Fruit fly (Drosophila melanogaster): ENCODE results near the gene Gs1.
A peak's percentile ranks its signal among the peaks of the same experiment; 100 is the strongest.

Gs1 gene

dm6 chr2L:94096-94495 lies 37.8 kb upstream of the Gs1 start (continued):
- TF ChIP-seq ash1 (GFP tag; optimal IDR thresholded peaks at IDR 0.05) (no peak), hb (GFP tag; IDR thresholded peaks at IDR 0.05; ENCODE audit: partially characterized antibody) (no peak), twi (tag; optimal IDR thresholded peaks at IDR 0.05) (peak; percentile 11), CG7556 (GFP tag; optimal IDR thresholded peaks at IDR 0.05) (no peak), HmgD (GFP tag; optimal IDR thresholded peaks at IDR 0.05) (no peak), prd (optimal IDR thresholded peaks at IDR 0.05) (no peak), prd (GFP tag; IDR thresholded peaks at IDR 0.05) (no peak), TFAM (GFP tag; optimal IDR thresholded peaks at IDR 0.05) (no peak), Xbp1 (GFP tag; optimal IDR thresholded peaks at IDR 0.05) (no peak), Side (GFP tag; optimal IDR thresholded peaks at IDR 0.05) (no peak), CG4328 (GFP tag; optimal IDR thresholded peaks at IDR 0.05) (no peak), nau (GFP tag; optimal IDR thresholded peaks at IDR 0.05) (peak; percentile 70), nerfin-1 (tag; optimal IDR thresholded peaks at IDR 0.05) (no peak), CG4854 (GFP tag; optimal IDR thresholded peaks at IDR 0.05) (no peak), CG6689 (GFP tag; IDR thresholded peaks at IDR 0.05) (no peak), CrebB (tag; optimal IDR thresholded peaks at IDR 0.05) (no peak), Nf-YB (GFP tag; optimal IDR thresholded peaks at IDR 0.05) (peak; percentile 63), Oli (tag; optimal IDR thresholded peaks at IDR 0.05) (no peak), bbx (GFP tag; IDR thresholded peaks at IDR 0.05; ENCODE audit: partially characterized antibody) (peak; percentile 10; the same call in 1 of the 2 replicates)

- TF ChIP-seq CG30403 (GFP tag; optimal IDR thresholded peaks at IDR 0.05), result peak; percentile 3
- TF ChIP-seq BtbVII (GFP tag; optimal IDR thresholded peaks at IDR 0.05), result peak; percentile 14
- TF ChIP-seq oc (tag; optimal IDR thresholded peaks at IDR 0.05), result no peak
- TF ChIP-seq Dref (GFP tag; IDR thresholded peaks at IDR 0.05), result peak; percentile 72
- TF ChIP-seq Ets97D (GFP tag; optimal IDR thresholded peaks at IDR 0.05), result peak; percentile 36
- peak; percentile 39; the same call in 1 of the 2 replicates for TF ChIP-seq hbn (GFP tag; IDR thresholded peaks at IDR 0.05; ENCODE audit: partially characterized antibody)
- TF ChIP-seq sens (GFP tag), result peak; percentile 59
- TF ChIP-seq CG7271 (tag; optimal IDR thresholded peaks at IDR 0.05), result no peak
- no peak for TF ChIP-seq jing (GFP tag; optimal IDR thresholded peaks at IDR 0.05)
- peak; percentile 73 for TF ChIP-seq HLH4C (GFP tag; IDR thresholded peaks at IDR 0.05; ENCODE audit: partially characterized antibody)
- TF ChIP-seq CG17829 (tag; optimal IDR thresholded peaks at IDR 0.05), result peak; percentile 23
- no peak for TF ChIP-seq sqz (GFP tag; optimal IDR thresholded peaks at IDR 0.05)
- peak; percentile 99 for TF ChIP-seq CG15514 (GFP tag; optimal IDR thresholded peaks at IDR 0.05)
- peak; percentile 59 for TF ChIP-seq BEAF-32 (GFP tag; optimal IDR thresholded peaks at IDR 0.05)
- TF ChIP-seq Hr39 (optimal IDR thresholded peaks at IDR 0.05), result no peak
- no peak for TF ChIP-seq CG14050 (GFP tag; IDR thresholded peaks at IDR 0.05)
- no peak for TF ChIP-seq H2.0 (GFP tag; IDR thresholded peaks at IDR 0.05)
- peak; percentile 57; the same call in 2 of the 3 replicates for TF ChIP-seq CG16813 (GFP tag; IDR thresholded peaks at IDR 0.05; ENCODE audit: partially characterized antibody)
- no peak for TF ChIP-seq pum (GFP tag; optimal IDR thresholded peaks at IDR 0.05)
- TF ChIP-seq bbx (GFP tag; IDR thresholded peaks at IDR 0.05; ENCODE audit: partially characterized antibody), result peak; percentile 80
- peak; percentile 45; the same call in 1 of the 2 replicates for TF ChIP-seq vvl (GFP tag; IDR thresholded peaks at IDR 0.05)
- TF ChIP-seq wek (GFP tag; optimal IDR thresholded peaks at IDR 0.05), result peak; percentile 94
- no peak for TF ChIP-seq ase (GFP tag; IDR thresholded peaks at IDR 0.05)
- peak; percentile 20 for TF ChIP-seq sug (tag; optimal IDR thresholded peaks at IDR 0.05)
- peak; percentile 49 for TF ChIP-seq CG2120 (GFP tag; optimal IDR thresholded peaks at IDR 0.05)
- TF ChIP-seq mld (GFP tag; IDR thresholded peaks at IDR 0.05; ENCODE audit: partially characterized antibody), result peak; percentile 39; the same call in 2 of the 3 replicates
- peak; percentile 13 for TF ChIP-seq CG13624 (GFP tag; optimal IDR thresholded peaks at IDR 0.05)
- peak; percentile 42 for TF ChIP-seq Fer1 (GFP tag; optimal IDR thresholded peaks at IDR 0.05)
- peak; percentile 10; the same call in 1 of the 3 replicates for TF ChIP-seq zen2 (GFP tag; IDR thresholded peaks at IDR 0.05; ENCODE audit: partially characterized antibody)
- TF ChIP-seq CTCF (GFP tag; optimal IDR thresholded peaks at IDR 0.05), result peak; percentile 29
- TF ChIP-seq CG14710 (tag; optimal IDR thresholded peaks at IDR 0.05), result peak; percentile 13
- peak; percentile 26 for TF ChIP-seq CG9437 (GFP tag; optimal IDR thresholded peaks at IDR 0.05)
- peak; percentile 21 for TF ChIP-seq CG10267 (tag; optimal IDR thresholded peaks at IDR 0.05)
These were observed 37.2 kb upstream of the Gs1 start, which contains the start of gene Zir for dm6 chr2L:94639-95059. Gene Zir (plus strand): TSS chr2L:94739.

All from whole organism, embryonic.